Fruit fly (Drosophila melanogaster): ENCODE results near the gene AIF.

Gene AIF

dm6 chr2L:2182735-2183340, 31.3 kb downstream of the AIF start (continued):
- TF ChIP-seq Drgx (GFP tag; IDR thresholded peaks at IDR 0.05) (peak; percentile 62), gsb-n (tag; optimal IDR thresholded peaks at IDR 0.05) (peak; percentile 78), row (GFP tag; IDR thresholded peaks at IDR 0.05) (peak; percentile 64), Dek (tag; optimal IDR thresholded peaks at IDR 0.05) (no peak), vvl (GFP tag; IDR thresholded peaks at IDR 0.05) (peak; percentile 75), CG12391 (tag; optimal IDR thresholded peaks at IDR 0.05) (peak; percentile 77), Hand (GFP tag; optimal IDR thresholded peaks at IDR 0.05) (no peak), luna (GFP tag; optimal IDR thresholded peaks at IDR 0.05) (no peak), CG8281 (tag; optimal IDR thresholded peaks at IDR 0.05) (no peak), ATbp (GFP tag; optimal IDR thresholded peaks at IDR 0.05) (no peak), dan (GFP tag; IDR thresholded peaks at IDR 0.05) (peak; percentile 89), CG9609 (GFP tag; optimal IDR thresholded peaks at IDR 0.05) (peak; percentile 54), CG6272 (GFP tag; IDR thresholded peaks at IDR 0.05) (0 out of 2 replicates have a peak, but pooled peaks have one; percentile 34), Meics (GFP tag; optimal IDR thresholded peaks at IDR 0.05) (no peak), corto (GFP tag; optimal IDR thresholded peaks at IDR 0.05) (no peak), bowl (GFP tag; IDR thresholded peaks at IDR 0.05) (no peak), fd64A (GFP tag; optimal IDR thresholded peaks at IDR 0.05) (no peak), tio (GFP tag; optimal IDR thresholded peaks at IDR 0.05) (peak; percentile 32), otp (GFP tag; IDR thresholded peaks at IDR 0.05) (peak; percentile 86), eve (GFP tag; optimal IDR thresholded peaks at IDR 0.05) (peak in 1 of 2 experiments; percentile 59), inv (GFP tag; IDR thresholded peaks at IDR 0.05; ENCODE audit: partially characterized antibody) (no peak), CG14710 (tag; optimal IDR thresholded peaks at IDR 0.05) (peak; percentile 84), CG30431 (GFP tag; optimal IDR thresholded peaks at IDR 0.05) (peak; percentile 85), CG3407 (GFP tag; optimal IDR thresholded peaks at IDR 0.05) (peak; percentile 18), CG15479 (GFP tag; optimal IDR thresholded peaks at IDR 0.05) (no peak), jumu (GFP tag; optimal IDR thresholded peaks at IDR 0.05) (peak; percentile 75), CG11093 (GFP tag; IDR thresholded peaks at IDR 0.05) (peak; percentile 50; the same call in 2 of the 3 replicates), CG17328 (GFP tag; IDR thresholded peaks at IDR 0.05) (peak; percentile 88), Oaz (GFP tag; IDR thresholded peaks at IDR 0.05) (no peak), HLH54F (GFP tag; optimal IDR thresholded peaks at IDR 0.05) (peak; percentile 29), pros (GFP tag; optimal IDR thresholded peaks at IDR 0.05) (no peak), CG8290 (GFP tag; optimal IDR thresholded peaks at IDR 0.05) (peak; percentile 70), CG8290 (tag; optimal IDR thresholded peaks at IDR 0.05) (peak in 1 of 2 experiments; percentile 51), CG11696 (GFP tag; IDR thresholded peaks at IDR 0.05) (peak; percentile 99), vfl (GFP tag; optimal IDR thresholded peaks at IDR 0.05) (no peak), YL-1 (GFP tag; optimal IDR thresholded peaks at IDR 0.05) (no peak), btn (GFP tag; optimal IDR thresholded peaks at IDR 0.05) (peak; percentile 71), pnt (GFP tag; optimal IDR thresholded peaks at IDR 0.05) (peak; percentile 72), jigr1 (GFP tag; IDR thresholded peaks at IDR 0.05) (no peak), D19B (GFP tag; optimal IDR thresholded peaks at IDR 0.05) (no peak), CG11723 (GFP tag; optimal IDR thresholded peaks at IDR 0.05) (peak; percentile 20), CG4424 (GFP tag; optimal IDR thresholded peaks at IDR 0.05) (peak; percentile 72), peb (GFP tag; IDR thresholded peaks at IDR 0.05) (0 out of 2 replicates have a peak, but pooled peaks have one; percentile 25), CG17186 (GFP tag; optimal IDR thresholded peaks at IDR 0.05) (peak; percentile 43), Dbx (GFP tag; IDR thresholded peaks at IDR 0.05) (no peak), her (GFP tag; optimal IDR thresholded peaks at IDR 0.05) (peak; percentile 48), prd (optimal IDR thresholded peaks at IDR 0.05) (no peak), prd (GFP tag; IDR thresholded peaks at IDR 0.05) (peak; percentile 80), CG7839 (tag; optimal IDR thresholded peaks at IDR 0.05) (peak; percentile 67), CG11085 (GFP tag; IDR thresholded peaks at IDR 0.05) (no peak), Ets65A (GFP tag) (peak; percentile 95), sqz (GFP tag; optimal IDR thresholded peaks at IDR 0.05) (peak; percentile 36)
